Fruit fly (Drosophila melanogaster): Measurements from ENCODE around the gene CG32071.
A peak's percentile ranks its signal among the peaks of the same experiment; 100 is the strongest.

The CG32071 gene

dm6 chr3L:11091943-11092609 is 11.6 kb downstream of the CG32071 start (continued):
- no peak for TF ChIP-seq Drgx (GFP tag; IDR thresholded peaks at IDR 0.05)
- peak; percentile 43 for TF ChIP-seq CG7839 (tag; optimal IDR thresholded peaks at IDR 0.05)

DNA sequence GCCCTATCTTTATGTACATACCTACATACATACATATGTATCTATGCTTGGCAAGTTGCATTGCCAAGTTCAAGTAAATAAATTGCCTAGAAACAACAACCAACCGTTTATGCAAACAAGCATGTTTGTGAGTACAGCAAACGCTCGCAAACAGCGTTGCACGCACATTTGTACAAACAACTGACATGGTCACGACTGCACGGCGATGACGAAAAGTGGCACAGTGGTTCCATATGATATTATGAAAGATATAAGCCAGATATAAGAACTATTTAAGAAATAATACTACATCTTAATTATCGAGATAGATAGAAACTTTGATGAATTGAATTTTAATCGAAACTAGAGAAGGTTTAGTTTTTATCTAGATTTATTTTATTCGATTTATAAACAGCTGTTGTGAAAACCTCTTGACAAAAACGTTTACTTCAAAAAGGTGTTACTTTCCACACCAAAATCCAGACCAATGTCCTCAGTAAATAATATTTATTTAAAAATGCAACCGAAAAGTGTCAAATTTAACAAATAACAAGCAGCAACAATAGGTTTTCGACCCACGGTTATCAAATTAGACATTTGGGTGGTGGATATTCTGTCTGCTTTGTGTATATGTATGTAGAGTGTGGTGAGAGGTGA is 13.8 kb downstream of the CG32071 start:
- TF ChIP-seq CG18476 (GFP tag; optimal IDR thresholded peaks at IDR 0.05) (peak; percentile 91), CG5245 (GFP tag; optimal IDR thresholded peaks at IDR 0.05) (peak; percentile 68), tio (GFP tag; optimal IDR thresholded peaks at IDR 0.05) (peak; percentile 95), Mad (GFP tag; optimal IDR thresholded peaks at IDR 0.05) (peak; percentile 77), nom (GFP tag; optimal IDR thresholded peaks at IDR 0.05) (no peak), Fer2 (tag; optimal IDR thresholded peaks at IDR 0.05) (no peak), CG32532 (GFP tag; IDR thresholded peaks at IDR 0.05) (peak; percentile 58; the same call in 1 of the 2 replicates), zf30C (GFP tag; optimal IDR thresholded peaks at IDR 0.05) (no peak), CG6854 (GFP tag; optimal IDR thresholded peaks at IDR 0.05) (peak; percentile 76), CG17568 (GFP tag; optimal IDR thresholded peaks at IDR 0.05) (peak; percentile 77), CG5180 (GFP tag; optimal IDR thresholded peaks at IDR 0.05) (peak; percentile 86), CG30431 (GFP tag; optimal IDR thresholded peaks at IDR 0.05) (peak; percentile 87), CG4854 (GFP tag; optimal IDR thresholded peaks at IDR 0.05) (peak; percentile 73), CG12299 (tag; optimal IDR thresholded peaks at IDR 0.05) (peak; percentile 80), ara (GFP tag; IDR thresholded peaks at IDR 0.05) (peak; percentile 87), ems (GFP tag; optimal IDR thresholded peaks at IDR 0.05) (peak; percentile 87), HLH3B (GFP tag; IDR thresholded peaks at IDR 0.05) (peak; percentile 71), fru (optimal IDR thresholded peaks at IDR 0.05) (no peak), CG11398 (GFP tag; optimal IDR thresholded peaks at IDR 0.05) (peak; percentile 83), CG4424 (GFP tag; optimal IDR thresholded peaks at IDR 0.05) (peak; percentile 94), hkb (optimal IDR thresholded peaks at IDR 0.05) (no peak), hkb (GFP tag; IDR thresholded peaks at IDR 0.05) (peak; percentile 93), pb (GFP tag; optimal IDR thresholded peaks at IDR 0.05) (peak; percentile 34), CG8281 (tag; optimal IDR thresholded peaks at IDR 0.05) (peak; percentile 66), CG7928 (GFP tag; optimal IDR thresholded peaks at IDR 0.05) (peak; percentile 14), sc (optimal IDR thresholded peaks at IDR 0.05) (no peak), sc (GFP tag; optimal IDR thresholded peaks at IDR 0.05) (peak; percentile 89), Dad (GFP tag; optimal IDR thresholded peaks at IDR 0.05) (peak; percentile 63), CG13287 (GFP tag; IDR thresholded peaks at IDR 0.05; ENCODE audit: partially characterized antibody) (peak; percentile 47; the same call in 1 of the 2 replicates), Sox100B (GFP tag; optimal IDR thresholded peaks at IDR 0.05) (peak; percentile 97), CG31224 (GFP tag; IDR thresholded peaks at IDR 0.05) (0 out of 2 replicates have a peak, but pooled peaks have one; percentile 32), CG12155 (GFP tag; optimal IDR thresholded peaks at IDR 0.05) (peak; percentile 84), fd96Cb (tag; optimal IDR thresholded peaks at IDR 0.05) (peak; percentile 89), gt (GFP tag; IDR thresholded peaks at IDR 0.05) (peak; percentile 21; the same call in 1 of the 2 replicates), Xbp1 (GFP tag; optimal IDR thresholded peaks at IDR 0.05) (peak; percentile 92), CG11085 (GFP tag; IDR thresholded peaks at IDR 0.05) (no peak), bab2 (GFP tag; optimal IDR thresholded peaks at IDR 0.05) (peak; percentile 82), Optix (GFP tag; IDR thresholded peaks at IDR 0.05) (peak; percentile 75), Mes4 (GFP tag; optimal IDR thresholded peaks at IDR 0.05) (peak; percentile 85), onecut (GFP tag; IDR thresholded peaks at IDR 0.05) (peak; percentile 79), CG2202 (tag; optimal IDR thresholded peaks at IDR 0.05) (peak; percentile 86), Ptx1 (GFP tag; IDR thresholded peaks at IDR 0.05) (peak; percentile 84), CG7372 (GFP tag; IDR thresholded peaks at IDR 0.05) (peak; percentile 72; the same call in 1 of the 2 replicates), MTF-1 (GFP tag; optimal IDR thresholded peaks at IDR 0.05; ENCODE audit: borderline replicate concordance) (peak; percentile 76), mam (GFP tag; optimal IDR thresholded peaks at IDR 0.05) (peak; percentile 71), CG4707 (GFP tag; optimal IDR thresholded peaks at IDR 0.05) (peak; percentile 57)

Measured in whole organism, embryonic.